Worm (Caenorhabditis elegans) whole organism, young adult: Measurements from ENCODE around the gene dnj-22.

ENCODE experiments used
- B0019.2 ChIP-seq: fragments of 200-800 bp; sonication (Bioruptor generic); conservative IDR thresholded peaks from 2 replicates; pipeline ENCODE4 v1.3.6; 2022; ENCODE audit warnings: missing genetic modification reagents, missing genetic modification characterization, missing compliant biosample characterization
- B0035.1 ChIP-seq: sonication (generic microtip); optimal IDR thresholded peaks from 2 replicates; lab custom pipeline; 2016; ENCODE audit warnings: missing genetic modification characterization, mild to moderate bottlenecking, missing compliant biosample characterization, missing genotype, missing genetic modification reagents
- D2030.7 ChIP-seq: fragments of 200-800 bp; sonication (Bioruptor generic); IDR thresholded peaks from 2 replicates; pipeline ENCODE4 v1.3.6; 2022; ENCODE audit warnings: missing genetic modification reagents, missing genetic modification characterization, missing compliant biosample characterization
- F37B4.10 ChIP-seq: fragments of 200-800 bp; sonication (Bioruptor generic); IDR thresholded peaks from 2 replicates; pipeline ENCODE4 v1.3.6; 2022; ENCODE audit warnings: missing genetic modification characterization, missing compliant biosample characterization
- F49E8.2 ChIP-seq: sonication (generic microtip); optimal IDR thresholded peaks from 3 replicates; lab custom pipeline; 2017; ENCODE audit warnings: missing genetic modification characterization, mild to moderate bottlenecking, missing compliant biosample characterization, antibody characterized with exemption, moderate library complexity; ENCODE audit not compliant: insufficient read depth
- F57C9.4 ChIP-seq: sonication (generic microtip); optimal IDR thresholded peaks from 2 replicates; lab custom pipeline; 2017; ENCODE audit warnings: mild to moderate bottlenecking, missing genetic modification characterization, missing compliant biosample characterization
- K12H6.12 ChIP-seq: fragments of 200-800 bp; sonication (Bioruptor generic); optimal IDR thresholded peaks from 2 replicates; lab custom pipeline; 2018; ENCODE audit warnings: mild to moderate bottlenecking, missing genetic modification characterization, missing compliant biosample characterization
- T26A5.8 ChIP-seq: sonication (generic microtip); optimal IDR thresholded peaks from 2 replicates; lab custom pipeline; 2016; ENCODE audit warnings: missing genetic modification characterization, missing compliant biosample characterization
- Y56A3A.18 ChIP-seq: fragments of 200-800 bp; sonication (Bioruptor generic); IDR thresholded peaks from 2 replicates; pipeline ENCODE4 v1.3.6; 2022; ENCODE audit warnings: missing genetic modification reagents, missing genetic modification characterization, missing compliant biosample characterization
- Y95B8A.8 ChIP-seq: fragments of 200-800 bp; sonication (Bioruptor generic); IDR thresholded peaks from 2 replicates; pipeline ENCODE4 v1.3.6; 2022; ENCODE audit warnings: missing genetic modification reagents, missing genetic modification characterization, missing compliant biosample characterization
- ZK185.1 ChIP-seq: sonication (generic microtip); optimal IDR thresholded peaks from 2 replicates; lab custom pipeline; 2016; ENCODE audit warnings: mild to moderate bottlenecking, missing genetic modification characterization, missing compliant biosample characterization; ENCODE audit not compliant: poor library complexity, severe bottlenecking
- ama-1 ChIP-seq, 3 experiments: fragments of 150-350 bp in 1 of 3; sonication (generic microtip) in 2 of 3; optimal IDR thresholded peaks; 2 replicates each; lab custom pipeline; 2014 to 2018; ENCODE audit warnings: missing biosample characterization in 2 of 3, missing genetic modification characterization in 2 of 3, missing genetic modification reagents in 2 of 3
- aptf-2 ChIP-seq: fragments of 200-800 bp; sonication (Bioruptor generic); conservative IDR thresholded peaks from 2 replicates; pipeline ENCODE4 v1.3.6; 2022; ENCODE audit warnings: missing genetic modification reagents, missing genetic modification characterization, missing compliant biosample characterization
- attf-5 ChIP-seq: fragments of 200-800 bp; sonication (Bioruptor generic); optimal IDR thresholded peaks from 2 replicates; lab custom pipeline; 2018; ENCODE audit warnings: mild to moderate bottlenecking, missing genetic modification characterization, missing compliant biosample characterization
- attf-6 ChIP-seq: fragments of 200-800 bp; sonication (Bioruptor generic); IDR thresholded peaks from 2 replicates; pipeline ENCODE4 v1.3.6; 2022; ENCODE audit warnings: missing genetic modification reagents, missing genetic modification characterization, missing compliant biosample characterization
- bed-1 ChIP-seq: fragments of 200-800 bp; sonication (Bioruptor generic); IDR thresholded peaks from 2 replicates; pipeline ENCODE4 v1.3.6; 2022; ENCODE audit warnings: missing genetic modification reagents, missing genetic modification characterization, missing compliant biosample characterization
- ccch-3 ChIP-seq: fragments of 200-800 bp; sonication (Bioruptor generic); optimal IDR thresholded peaks from 2 replicates; lab custom pipeline; 2018; ENCODE audit warnings: mild to moderate bottlenecking, missing genetic modification characterization, missing compliant biosample characterization
- cebp-1 ChIP-seq, 2 experiments: fragments of 200-800 bp in 1 of 2; sonication (Bioruptor generic) in 1 of 2; sonication (generic microtip) in 1 of 2; IDR thresholded peaks in 1 of 2; optimal IDR thresholded peaks in 1 of 2; 2 replicates each; pipeline versions ENCODE4 v1.3.6 to Lab custom; 2017 to 2022; ENCODE audit warnings: missing compliant biosample characterization in 2 of 2, missing genetic modification characterization in 2 of 2, mild to moderate bottlenecking in 1 of 2, missing genetic modification reagents in 1 of 2, moderate library complexity in 1 of 2
- cebp-2 ChIP-seq: fragments of 200-800 bp; sonication (Bioruptor generic); IDR thresholded peaks from 2 replicates; pipeline ENCODE4 v1.3.6; 2022; ENCODE audit warnings: missing genetic modification characterization, missing compliant biosample characterization
- ceh-100 ChIP-seq: fragments of 200-800 bp; sonication (Bioruptor generic); IDR thresholded peaks from 2 replicates; pipeline ENCODE4 v1.3.6; 2022; ENCODE audit warnings: missing genetic modification reagents, missing genetic modification characterization, missing compliant biosample characterization
- ceh-40 ChIP-seq: fragments of 200-800 bp; sonication (Bioruptor generic); IDR thresholded peaks from 2 replicates; pipeline ENCODE4 v1.3.6; 2022; ENCODE audit warnings: missing genetic modification characterization, missing compliant biosample characterization
- ceh-79 ChIP-seq: sonication (generic microtip); optimal IDR thresholded peaks from 2 replicates; lab custom pipeline; 2017; ENCODE audit warnings: mild to moderate bottlenecking, missing genetic modification characterization, missing compliant biosample characterization
- chd-7 ChIP-seq: sonication (generic microtip); optimal IDR thresholded peaks from 2 replicates; lab custom pipeline; 2016; ENCODE audit warnings: mild to moderate bottlenecking, missing genetic modification characterization, moderate library complexity, missing compliant biosample characterization
- efl-1 ChIP-seq: fragments of 150-350 bp; optimal IDR thresholded peaks from 2 replicates; lab custom pipeline; 2014; ENCODE audit warnings: missing biosample characterization, missing genetic modification reagents, missing genetic modification characterization
- egl-18 ChIP-seq: fragments of 200-800 bp; sonication (Bioruptor generic); IDR thresholded peaks from 2 replicates; pipeline ENCODE4 v1.3.6; 2022; ENCODE audit warnings: missing genetic modification reagents, missing genetic modification characterization, missing compliant biosample characterization
- him-1 ChIP-seq: sonication (generic microtip); optimal IDR thresholded peaks from 2 replicates; lab custom pipeline; 2016; ENCODE audit warnings: missing genotype, missing genetic modification reagents, missing genetic modification characterization, missing compliant biosample characterization
- hmg-1.2 ChIP-seq: fragments of 200-800 bp; sonication (Bioruptor generic); IDR thresholded peaks from 2 replicates; pipeline ENCODE4 v1.3.6; 2022; ENCODE audit warnings: missing genetic modification reagents, missing genetic modification characterization, missing compliant biosample characterization
- hrde-1 ChIP-seq: sonication (generic microtip); optimal IDR thresholded peaks from 2 replicates; lab custom pipeline; 2016; ENCODE audit warnings: missing genetic modification characterization, mild to moderate bottlenecking, missing compliant biosample characterization, moderate library complexity, missing genotype, missing genetic modification reagents, borderline replicate concordance
- let-607 ChIP-seq, 2 experiments: fragments of 200-800 bp in 1 of 2; sonication (Bioruptor generic) in 1 of 2; sonication (generic microtip) in 1 of 2; optimal IDR thresholded peaks; 2 replicates each; lab custom pipeline; 2016 to 2018; ENCODE audit warnings: mild to moderate bottlenecking in 2 of 2, missing compliant biosample characterization in 2 of 2, missing genetic modification characterization in 2 of 2, moderate library complexity in 2 of 2, missing genotype in 1 of 2
- lin-26 ChIP-seq: fragments of 200-800 bp; sonication (Bioruptor generic); IDR thresholded peaks from 2 replicates; pipeline ENCODE4 v1.3.6; 2022; ENCODE audit warnings: missing genetic modification reagents, missing genetic modification characterization, missing compliant biosample characterization
- lin-40 ChIP-seq: sonication (generic microtip); optimal IDR thresholded peaks from 2 replicates; lab custom pipeline; 2016; ENCODE audit warnings: missing genetic modification characterization, mild to moderate bottlenecking, missing compliant biosample characterization, missing genotype, missing genetic modification reagents
- lin-54 ChIP-seq: fragments of 200-800 bp; sonication (Bioruptor generic); optimal IDR thresholded peaks from 2 replicates; lab custom pipeline; 2018; ENCODE audit warnings: mild to moderate bottlenecking, missing genetic modification characterization, missing compliant biosample characterization
- lsy-27 ChIP-seq: sonication (generic microtip); optimal IDR thresholded peaks from 2 replicates; lab custom pipeline; 2017; ENCODE audit warnings: missing genetic modification characterization, mild to moderate bottlenecking, missing compliant biosample characterization, antibody characterized with exemption, missing genotype, borderline replicate concordance; ENCODE audit not compliant: insufficient read depth
- madf-10 ChIP-seq: sonication (generic microtip); optimal IDR thresholded peaks from 2 replicates; lab custom pipeline; 2016; ENCODE audit warnings: mild to moderate bottlenecking, missing genetic modification characterization, missing compliant biosample characterization
- mcd-1 ChIP-seq: fragments of 200-800 bp; sonication (Bioruptor generic); IDR thresholded peaks from 2 replicates; pipeline ENCODE4 v1.3.6; 2022; ENCODE audit warnings: missing genetic modification reagents, missing genetic modification characterization, missing compliant biosample characterization
- mel-28 ChIP-seq: sonication (generic microtip); optimal IDR thresholded peaks from 2 replicates; lab custom pipeline; 2016; ENCODE audit warnings: borderline replicate concordance, mild to moderate bottlenecking, missing genetic modification characterization, missing compliant biosample characterization
- nfya-2 ChIP-seq: fragments of 200-800 bp; sonication (Bioruptor generic); IDR thresholded peaks from 2 replicates; pipeline ENCODE4 v1.3.6; 2022; ENCODE audit warnings: missing genetic modification reagents, missing genetic modification characterization, missing compliant biosample characterization
- nhr-120 ChIP-seq: fragments of 200-800 bp; sonication (Bioruptor generic); IDR thresholded peaks from 2 replicates; pipeline ENCODE4 v1.3.6; 2022; ENCODE audit warnings: missing genetic modification characterization, missing compliant biosample characterization
- rec-8 ChIP-seq, 2 experiments: sonication (generic microtip); optimal IDR thresholded peaks; 2 replicates each; lab custom pipeline; 2016; ENCODE audit warnings: mild to moderate bottlenecking in 2 of 2, missing genetic modification characterization in 2 of 2, missing genetic modification reagents in 2 of 2, missing genotype in 2 of 2, missing biosample characterization in 1 of 2, missing compliant biosample characterization in 1 of 2, moderate library complexity in 1 of 2
- sdz-38 ChIP-seq: sonication (generic microtip); optimal IDR thresholded peaks from 2 replicates; lab custom pipeline; 2016; ENCODE audit warnings: missing genotype, missing genetic modification characterization, missing compliant biosample characterization
- snpc-1.3 ChIP-seq: sonication (generic microtip); optimal IDR thresholded peaks from 2 replicates; lab custom pipeline; 2017; ENCODE audit warnings: missing genetic modification characterization, mild to moderate bottlenecking, missing compliant biosample characterization, antibody characterized with exemption, moderate library complexity, missing genotype, missing genetic modification reagents; ENCODE audit not compliant: insufficient read depth
- tbp1 ChIP-seq: fragments of 200-800 bp; sonication (Bioruptor generic); optimal IDR thresholded peaks from 2 replicates; lab custom pipeline; 2018; ENCODE audit warnings: mild to moderate bottlenecking, missing genetic modification characterization, missing compliant biosample characterization
- unc-130 ChIP-seq: sonication (generic microtip); optimal IDR thresholded peaks from 2 replicates; lab custom pipeline; 2016; ENCODE audit warnings: missing genetic modification reagents, missing genetic modification characterization, missing compliant biosample characterization
- unc-62 ChIP-seq: fragments of 150-350 bp; optimal IDR thresholded peaks from 2 replicates; lab custom pipeline; 2014; ENCODE audit warnings: missing biosample characterization, missing genetic modification reagents, missing genetic modification characterization
- ztf-18 ChIP-seq: sonication (generic microtip); optimal IDR thresholded peaks from 2 replicates; lab custom pipeline; 2016; ENCODE audit warnings: missing genotype, mild to moderate bottlenecking, missing genetic modification characterization, missing compliant biosample characterization
- ztf-6 ChIP-seq: fragments of 200-800 bp; sonication (Bioruptor generic); IDR thresholded peaks from 2 replicates; pipeline ENCODE4 v1.3.6; 2022; ENCODE audit warnings: missing genetic modification reagents, missing genetic modification characterization, missing compliant biosample characterization

dnj-22 gene

ce11 chrV:8415113-8415530 is 46.8 kb downstream of the dnj-22 start (continued):
- TF ChIP-seq cebp-2 (GFP tag; lab: Robert Waterston, UW) (0 out of 2 replicates have a peak, but pooled peaks have one; percentile 20), egl-18 (no peak), bed-1 (GFP tag; lab: Robert Waterston, UW) (no peak), lsy-27 (tag; lab: Kevin White, UChicago) (no peak), F49E8.2 (tag; lab: Kevin White, UChicago) (peak; percentile 77), mel-28 (tag; lab: Kevin White, UChicago) (no peak), attf-5 (no peak), efl-1 (GFP tag; lab: Kevin White, UChicago) (peak; percentile 33), rec-8 (tag; optimal IDR thresholded peaks at IDR 0.05; lab: Kevin White, UChicago) (peak in 1 of 2 experiments; percentile 2), ztf-18 (peak; percentile 55), B0019.2 (GFP tag; lab: Robert Waterston, UW) (0 out of 2 replicates have a peak, but pooled peaks have one; percentile 36), ceh-79 (tag; lab: Kevin White, UChicago) (peak; percentile 66), unc-130 (GFP tag; lab: Kevin White, UChicago) (peak; percentile 23), nhr-120 (GFP tag; lab: Robert Waterston, UW) (no peak), ceh-40 (GFP tag; lab: Robert Waterston, UW) (no peak), chd-7 (tag; lab: Kevin White, UChicago) (no peak), ceh-100 (GFP tag; lab: Robert Waterston, UW) (peak; percentile 56), let-607 (tag; optimal IDR thresholded peaks at IDR 0.05; lab: Kevin White, UChicago) (no peak), lin-40 (tag; lab: Kevin White, UChicago) (no peak), mcd-1 (GFP tag; lab: Robert Waterston, UW) (peak; percentile 43; the same call in 1 of the 2 replicates), hrde-1 (tag; lab: Kevin White, UChicago) (peak; percentile 79), ztf-6 (GFP tag; lab: Robert Waterston, UW) (no peak), K12H6.12 (tag; lab: Kevin White, UChicago) (no peak), ama-1 (optimal IDR thresholded peaks at IDR 0.05; lab: Kevin White, UChicago) (no peak), ama-1 (GFP tag; optimal IDR thresholded peaks at IDR 0.05; lab: Kevin White, UChicago) (peak in 1 of 2 experiments; percentile 33), snpc-1.3 (tag; lab: Kevin White, UChicago) (no peak), unc-62 (no peak), F37B4.10 (no peak), sdz-38 (no peak), lin-26 (GFP tag; lab: Robert Waterston, UW) (peak; percentile 74), nfya-2 (GFP tag; lab: Robert Waterston, UW) (0 out of 2 replicates have a peak, but pooled peaks have one; percentile 5), T26A5.8 (tag; lab: Kevin White, UChicago) (no peak), him-1 (tag; lab: Kevin White, UChicago) (peak; percentile 81), D2030.7 (peak; percentile 75), attf-6 (GFP tag; lab: Robert Waterston, UW) (peak; percentile 88), Y95B8A.8 (peak; percentile 87), Y56A3A.18 (0 out of 2 replicates have a peak, but pooled peaks have one; percentile 62), ccch-3 (GFP tag; lab: Kevin White, UChicago) (no peak), ZK185.1 (tag; lab: Kevin White, UChicago) (no peak), aptf-2 (GFP tag; lab: Robert Waterston, UW) (no peak), B0035.1 (tag; lab: Kevin White, UChicago) (peak; percentile 47), cebp-1 (GFP tag; IDR thresholded peaks at IDR 0.05; lab: Robert Waterston, UW) (no peak), cebp-1 (tag; optimal IDR thresholded peaks at IDR 0.05; lab: Kevin White, UChicago) (peak; percentile 68), hmg-1.2 (peak; percentile 56), F57C9.4 (tag; lab: Kevin White, UChicago) (no peak), madf-10 (tag; lab: Kevin White, UChicago) (no peak), lin-54 (GFP tag; lab: Kevin White, UChicago) (peak; percentile 72), tbp1 (GFP tag; lab: Kevin White, UChicago) (peak; percentile 47)
